Fruit fly (Drosophila melanogaster): Measurements from ENCODE around the gene rempA.
A peak's percentile ranks its signal among the peaks of the same experiment; 100 is the strongest.

rempA gene

DNA sequence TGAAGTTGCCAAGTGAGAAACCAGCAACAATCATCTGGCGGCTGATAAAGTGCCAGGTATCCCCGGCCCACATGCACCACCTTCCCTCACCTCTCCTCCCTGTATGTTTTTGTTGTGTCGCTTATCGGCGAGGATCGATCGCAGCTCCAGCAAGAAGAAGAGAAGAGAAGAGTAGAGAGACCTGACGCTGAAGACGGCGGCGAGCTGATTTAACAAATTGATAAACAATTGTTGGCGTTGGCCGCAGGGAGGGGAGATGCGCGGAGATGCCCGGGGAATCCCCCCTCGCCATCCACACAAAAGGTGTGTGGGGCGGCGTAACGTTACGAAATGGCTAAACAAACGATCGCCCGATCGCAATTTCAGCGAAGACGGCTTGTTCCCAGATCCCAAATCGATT, 26.4 kb downstream of the rempA start:
- peak; percentile 16 for TF ChIP-seq psq (GFP tag; optimal IDR thresholded peaks at IDR 0.05)
- no peak for TF ChIP-seq HLH106 (tag; optimal IDR thresholded peaks at IDR 0.05)
- no peak for TF ChIP-seq Rel (GFP tag; optimal IDR thresholded peaks at IDR 0.05)
- peak; percentile 74 for TF ChIP-seq Rel (tag; optimal IDR thresholded peaks at IDR 0.05)

DNA sequence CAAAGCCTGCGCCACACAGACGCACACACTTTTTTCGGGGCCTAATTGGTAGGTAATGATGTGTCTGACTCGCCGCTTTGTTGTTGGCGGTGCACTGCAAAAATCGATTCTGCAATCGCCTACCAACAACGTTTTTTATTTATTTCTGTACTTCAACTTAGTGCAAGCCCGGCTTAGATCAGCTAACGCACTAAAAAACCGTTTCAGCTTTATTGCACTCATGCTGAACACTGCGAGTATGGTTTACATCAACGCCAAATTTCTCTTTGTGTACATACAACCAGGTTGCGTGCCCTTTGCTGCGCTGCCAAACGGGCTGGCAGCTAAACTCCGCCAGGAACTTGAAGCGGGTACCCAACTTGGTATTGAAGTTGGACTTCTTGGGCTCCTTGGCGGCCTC, 29.9 kb downstream of the rempA start:
- TF ChIP-seq br (GFP tag; optimal IDR thresholded peaks at IDR 0.05) = peak; percentile 97
- TF ChIP-seq Abd-B (GFP tag; optimal IDR thresholded peaks at IDR 0.05) = no peak
- peak; percentile 95 for TF ChIP-seq Sp1 (GFP tag; optimal IDR thresholded peaks at IDR 0.05)
- TF ChIP-seq OdsH (GFP tag; optimal IDR thresholded peaks at IDR 0.05) = peak; percentile 96
- peak; percentile 73 for TF ChIP-seq dsf (GFP tag; optimal IDR thresholded peaks at IDR 0.05; ENCODE audit: borderline replicate concordance)
- peak; percentile 81 for TF ChIP-seq sage (GFP tag; optimal IDR thresholded peaks at IDR 0.05)
- TF ChIP-seq Hr78 (GFP tag; optimal IDR thresholded peaks at IDR 0.05) = no peak
- no peak for TF ChIP-seq Vsx2 (GFP tag; optimal IDR thresholded peaks at IDR 0.05; ENCODE audit: partially characterized antibody)
- TF ChIP-seq sv (GFP tag; optimal IDR thresholded peaks at IDR 0.05) = no peak
- no peak for TF ChIP-seq Dif (GFP tag; optimal IDR thresholded peaks at IDR 0.05; ENCODE audit: partially characterized antibody)
- peak; percentile 92 for TF ChIP-seq woc (GFP tag; optimal IDR thresholded peaks at IDR 0.05)
- TF ChIP-seq Rel (GFP tag; optimal IDR thresholded peaks at IDR 0.05) = no peak
- TF ChIP-seq Rel (tag; optimal IDR thresholded peaks at IDR 0.05) = peak; percentile 53
- no peak for TF ChIP-seq Jra (GFP tag; optimal IDR thresholded peaks at IDR 0.05)
- peak; percentile 92 for TF ChIP-seq h (GFP tag; optimal IDR thresholded peaks at IDR 0.05)
- no peak for TF ChIP-seq CrebA (GFP tag; optimal IDR thresholded peaks at IDR 0.05; ENCODE audit: borderline replicate concordance)
- peak; percentile 84 for TF ChIP-seq dmrt93B (GFP tag; optimal IDR thresholded peaks at IDR 0.05)
- no peak for TF ChIP-seq dl (GFP tag; optimal IDR thresholded peaks at IDR 0.05; ENCODE audit: insufficient read depth in 1 of 2, partially characterized antibody in 2 of 2)
- TF ChIP-seq pan (optimal IDR thresholded peaks at IDR 0.05) = no peak
- no peak for TF ChIP-seq jim (GFP tag; optimal IDR thresholded peaks at IDR 0.05)
- TF ChIP-seq Myc (optimal IDR thresholded peaks at IDR 0.05) = no peak
- TF ChIP-seq CG9705 (GFP tag; optimal IDR thresholded peaks at IDR 0.05) = peak; percentile 65
- no peak for TF ChIP-seq tai (GFP tag; optimal IDR thresholded peaks at IDR 0.05)
- no peak for TF ChIP-seq usp (GFP tag; optimal IDR thresholded peaks at IDR 0.05)
- no peak for TF ChIP-seq GATAd (GFP tag; optimal IDR thresholded peaks at IDR 0.05)
- no peak for TF ChIP-seq brk (GFP tag; optimal IDR thresholded peaks at IDR 0.05)
- no peak for TF ChIP-seq Dfd (GFP tag; optimal IDR thresholded peaks at IDR 0.05)
- no peak for TF ChIP-seq lola (GFP tag; optimal IDR thresholded peaks at IDR 0.05)
- no peak for TF ChIP-seq N (GFP tag; optimal IDR thresholded peaks at IDR 0.05)
- peak; percentile 68 for TF ChIP-seq CG32264 (GFP tag; optimal IDR thresholded peaks at IDR 0.05)
- peak; percentile 52 for TF ChIP-seq Hr83 (GFP tag; optimal IDR thresholded peaks at IDR 0.05; ENCODE audit: poor library complexity, severe bottlenecking)
- peak; percentile 89 for TF ChIP-seq HLH106 (tag; optimal IDR thresholded peaks at IDR 0.05)
- peak; percentile 94 for TF ChIP-seq Hnf4 (GFP tag; optimal IDR thresholded peaks at IDR 0.05)
- TF ChIP-seq fru (GFP tag; optimal IDR thresholded peaks at IDR 0.05) = peak; percentile 96
- peak; percentile 92 for TF ChIP-seq ey (GFP tag; optimal IDR thresholded peaks at IDR 0.05)
- TF ChIP-seq rgr (GFP tag; optimal IDR thresholded peaks at IDR 0.05) = peak; percentile 91
- peak; percentile 40 to 96 for TF ChIP-seq foxo (GFP tag; optimal IDR thresholded peaks at IDR 0.05)
- peak; percentile 68 for TF ChIP-seq Mio (GFP tag; optimal IDR thresholded peaks at IDR 0.05)
- TF ChIP-seq psq (GFP tag; optimal IDR thresholded peaks at IDR 0.05) = peak; percentile 92

DNA sequence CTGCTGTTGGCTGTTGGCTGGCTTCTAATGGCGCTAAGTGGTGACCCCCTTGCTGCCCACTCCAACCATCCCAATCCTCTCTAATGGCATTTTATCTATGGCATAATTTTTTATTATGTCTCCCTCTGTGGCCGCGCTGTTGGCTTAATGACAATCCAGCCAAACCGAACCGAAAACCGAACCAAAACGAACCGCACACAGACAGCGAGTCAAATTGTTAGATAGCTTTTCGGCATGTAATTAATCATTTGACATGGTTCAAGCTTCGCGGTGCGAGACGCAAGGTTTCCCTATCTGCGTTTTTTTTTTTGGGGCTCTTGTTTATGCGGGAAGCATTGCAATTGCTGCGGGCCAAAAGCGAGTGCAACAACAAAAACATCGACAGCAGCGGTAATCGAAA, 32.4 kb downstream of the rempA start:
- TF ChIP-seq br (GFP tag; optimal IDR thresholded peaks at IDR 0.05) (no peak), Mio (GFP tag; optimal IDR thresholded peaks at IDR 0.05) (no peak), CrebA (GFP tag; optimal IDR thresholded peaks at IDR 0.05; ENCODE audit: borderline replicate concordance) (no peak), Abd-B (GFP tag; optimal IDR thresholded peaks at IDR 0.05) (no peak), CG32264 (GFP tag; optimal IDR thresholded peaks at IDR 0.05) (no peak), GATAd (GFP tag; optimal IDR thresholded peaks at IDR 0.05) (no peak), sv (GFP tag; optimal IDR thresholded peaks at IDR 0.05) (no peak), Jra (GFP tag; optimal IDR thresholded peaks at IDR 0.05) (no peak), Dfd (GFP tag; optimal IDR thresholded peaks at IDR 0.05) (no peak), jim (GFP tag; optimal IDR thresholded peaks at IDR 0.05) (no peak), foxo (GFP tag; optimal IDR thresholded peaks at IDR 0.05) (no peak), Hr78 (GFP tag; optimal IDR thresholded peaks at IDR 0.05) (no peak), Hnf4 (GFP tag; optimal IDR thresholded peaks at IDR 0.05) (no peak), brk (GFP tag; optimal IDR thresholded peaks at IDR 0.05) (no peak), Rel (GFP tag; optimal IDR thresholded peaks at IDR 0.05) (no peak), Rel (tag; optimal IDR thresholded peaks at IDR 0.05) (no peak), CG9705 (GFP tag; optimal IDR thresholded peaks at IDR 0.05) (no peak), dmrt93B (GFP tag; optimal IDR thresholded peaks at IDR 0.05) (no peak), lola (GFP tag; optimal IDR thresholded peaks at IDR 0.05) (no peak), HLH106 (tag; optimal IDR thresholded peaks at IDR 0.05) (no peak), usp (GFP tag; optimal IDR thresholded peaks at IDR 0.05) (no peak)
